Worm (Caenorhabditis elegans) whole organism, L4/young adult: ENCODE data around the gene C31E10.6.

Experiments
- W03F9.2 ChIP-seq: fragments of 150-350 bp; optimal IDR thresholded peaks from 2 replicates; lab custom pipeline; 2014; ENCODE audit warnings: missing biosample characterization, missing genetic modification characterization
- dao-5 ChIP-seq: sonication (generic microtip); optimal IDR thresholded peaks from 2 replicates; lab custom pipeline; 2016; ENCODE audit warnings: missing genotype, missing genetic modification characterization, moderate library complexity, missing compliant biosample characterization
- him-1 ChIP-seq: sonication (generic microtip); optimal IDR thresholded peaks from 2 replicates; lab custom pipeline; 2016; ENCODE audit warnings: missing genotype, missing genetic modification reagents, missing genetic modification characterization, missing compliant biosample characterization

ce11 chrX:14033494-14033893, 37.4 kb downstream of the C31E10.6 start, which contains the start of gene arrd-25:
- TF ChIP-seq dao-5 (tag; lab: Kevin White, UChicago) (no peak), W03F9.2 (tag; lab: Kevin White, UChicago) (no peak), him-1 (tag; lab: Kevin White, UChicago) (no peak)
